Worm (Caenorhabditis elegans) whole organism, early embryonic: Measurements from ENCODE around the gene T23B7.3.

Experiments
- B0310.2 ChIP-seq: sonication (generic microtip); optimal IDR thresholded peaks from 2 replicates; lab custom pipeline; 2016; ENCODE audit warnings: mild to moderate bottlenecking, missing genetic modification characterization, missing compliant biosample characterization
- F13C5.2 ChIP-seq: sonication (generic microtip); optimal IDR thresholded peaks from 2 replicates; lab custom pipeline; 2017; ENCODE audit warnings: mild to moderate bottlenecking, missing genetic modification characterization, inconsistent platforms, missing compliant biosample characterization
- aly-1 ChIP-seq: sonication (generic microtip); optimal IDR thresholded peaks from 2 replicates; lab custom pipeline; 2016; ENCODE audit warnings: missing genetic modification characterization, missing compliant biosample characterization
- ama-1 ChIP-seq: fragments of 150-350 bp; optimal IDR thresholded peaks from 2 replicates; lab custom pipeline; 2014
- ceh-13 ChIP-seq: fragments of 200-800 bp; sonication (Bioruptor generic); optimal IDR thresholded peaks from 2 replicates; lab custom pipeline; 2018; ENCODE audit warnings: mild to moderate bottlenecking, missing genetic modification characterization, missing compliant biosample characterization
- ceh-36 ChIP-seq: sonication (generic microtip); optimal IDR thresholded peaks from 2 replicates; lab custom pipeline; 2016; ENCODE audit warnings: missing genetic modification characterization, inconsistent platforms, missing compliant biosample characterization
- ets-7 ChIP-seq: sonication (generic microtip); optimal IDR thresholded peaks from 2 replicates; lab custom pipeline; 2016; ENCODE audit warnings: missing genotype, missing genetic modification characterization, missing compliant biosample characterization
- flt-1 ChIP-seq: fragments of 200-800 bp; sonication (Bioruptor generic); IDR thresholded peaks from 2 replicates; pipeline ENCODE4 v1.3.6; 2022; ENCODE audit warnings: missing genetic modification characterization, missing compliant biosample characterization
- hmbx-1 ChIP-seq: sonication (generic microtip); optimal IDR thresholded peaks from 2 replicates; lab custom pipeline; 2016; ENCODE audit warnings: mild to moderate bottlenecking, missing genetic modification characterization, missing compliant biosample characterization
- scrt-1 ChIP-seq: fragments of 200-800 bp; sonication (Bioruptor generic); IDR thresholded peaks from 2 replicates; pipeline ENCODE4 v1.3.6; 2022; ENCODE audit warnings: missing genetic modification characterization, missing compliant biosample characterization
- sea-1 ChIP-seq: fragments of 200-800 bp; sonication (Bioruptor generic); conservative IDR thresholded peaks from 2 replicates; pipeline ENCODE4 v1.3.6; 2022; ENCODE audit warnings: missing genetic modification characterization, missing compliant biosample characterization
- tra-4 ChIP-seq: sonication (generic microtip); optimal IDR thresholded peaks from 2 replicates; lab custom pipeline; 2017; ENCODE audit warnings: missing genetic modification characterization, missing compliant biosample characterization

ce11 chrII:4885976-4886375 lies 36.0 kb downstream of the T23B7.3 start, which contains the start of gene R05F9.7:
- TF ChIP-seq ama-1 (no peak), flt-1 (GFP tag; lab: Robert Waterston, UW) (no peak), scrt-1 (GFP tag; lab: Robert Waterston, UW) (no peak), B0310.2 (tag; lab: Kevin White, UChicago) (no peak), aly-1 (tag; lab: Kevin White, UChicago) (no peak), ceh-36 (no peak), sea-1 (GFP tag; lab: Robert Waterston, UW) (no peak), F13C5.2 (tag; lab: Kevin White, UChicago) (no peak), ets-7 (tag; lab: Kevin White, UChicago) (no peak), tra-4 (tag; lab: Kevin White, UChicago) (no peak), ceh-13 (GFP tag; lab: Kevin White, UChicago) (no peak), hmbx-1 (tag; lab: Kevin White, UChicago) (no peak)
